Worm (Caenorhabditis elegans) whole organism, L2 larva: ENCODE results near the gene lron-2.

Source experiments
- C34F6.9 ChIP-seq: fragments of 150-350 bp; optimal IDR thresholded peaks from 2 replicates; lab custom pipeline; 2014; ENCODE audit warnings: missing biosample characterization, missing genetic modification characterization
- F13H6.1 ChIP-seq: sonication (generic microtip); optimal IDR thresholded peaks from 2 replicates; lab custom pipeline; 2016; ENCODE audit warnings: missing genetic modification characterization, missing compliant biosample characterization
- Y55F3AM.14 ChIP-seq: fragments of 200-800 bp; sonication (Bioruptor generic); optimal IDR thresholded peaks from 2 replicates; lab custom pipeline; 2018; ENCODE audit warnings: mild to moderate bottlenecking, missing genetic modification characterization, missing compliant biosample characterization
- alr-1 ChIP-seq: fragments of 150-350 bp; optimal IDR thresholded peaks from 2 replicates; lab custom pipeline; 2014; ENCODE audit warnings: missing biosample characterization, missing genetic modification characterization
- aly-2 ChIP-seq: fragments of 150-350 bp; optimal IDR thresholded peaks from 2 replicates; lab custom pipeline; 2014; ENCODE audit warnings: missing biosample characterization, missing genetic modification characterization
- ama-1 ChIP-seq: fragments of 150-350 bp; optimal IDR thresholded peaks from 2 replicates; lab custom pipeline; 2018; ENCODE audit warnings: inconsistent platforms
- blmp-1 ChIP-seq: sonication (generic microtip); optimal IDR thresholded peaks from 2 replicates; lab custom pipeline; 2017; ENCODE audit warnings: missing genetic modification characterization, mild to moderate bottlenecking, missing compliant biosample characterization, antibody characterized with exemption, moderate library complexity; ENCODE audit not compliant: insufficient read depth
- ceh-16 ChIP-seq: fragments of 150-350 bp; optimal IDR thresholded peaks from 2 replicates; lab custom pipeline; 2014; ENCODE audit warnings: missing biosample characterization, missing genetic modification characterization
- ceh-82 ChIP-seq: fragments of 150-350 bp; optimal IDR thresholded peaks from 2 replicates; lab custom pipeline; 2014; ENCODE audit warnings: missing biosample characterization, missing genetic modification characterization
- dmd-4 ChIP-seq: sonication (generic microtip); optimal IDR thresholded peaks from 2 replicates; lab custom pipeline; 2017; ENCODE audit warnings: missing biosample characterization, missing genetic modification characterization
- elt-1 ChIP-seq: fragments of 150-350 bp; optimal IDR thresholded peaks from 2 replicates; lab custom pipeline; 2014; ENCODE audit warnings: missing biosample characterization, missing genetic modification characterization
- elt-3 ChIP-seq: sonication (generic microtip); optimal IDR thresholded peaks from 2 replicates; lab custom pipeline; 2017; ENCODE audit warnings: missing biosample characterization, missing genetic modification characterization
- fos-1 ChIP-seq: fragments of 150-350 bp; optimal IDR thresholded peaks from 2 replicates; lab custom pipeline; 2014; ENCODE audit warnings: missing biosample characterization, missing genetic modification characterization
- gmeb-1 ChIP-seq: fragments of 150-350 bp; optimal IDR thresholded peaks from 2 replicates; lab custom pipeline; 2014; ENCODE audit warnings: missing biosample characterization, missing genetic modification characterization
- lin-11 ChIP-seq: fragments of 150-350 bp; sonication (generic microtip); optimal IDR thresholded peaks from 2 replicates; lab custom pipeline; 2014; ENCODE audit warnings: missing biosample characterization, missing genetic modification characterization, inconsistent platforms, mixed read lengths
- lin-13 ChIP-seq: fragments of 150-350 bp; optimal IDR thresholded peaks from 2 replicates; lab custom pipeline; 2014; ENCODE audit warnings: missing biosample characterization, missing genetic modification reagents, missing genetic modification characterization
- lin-39 ChIP-seq: fragments of 150-350 bp; optimal IDR thresholded peaks from 2 replicates; lab custom pipeline; 2014; ENCODE audit warnings: missing biosample characterization, missing genetic modification reagents, missing genetic modification characterization
- lsy-2 ChIP-seq, 2 experiments: fragments of 150-350 bp in 1 of 2; sonication (generic microtip) in 1 of 2; optimal IDR thresholded peaks; 2 replicates each; lab custom pipeline; 2014 to 2017; ENCODE audit warnings: missing biosample characterization in 2 of 2, missing genetic modification characterization in 2 of 2
- mab-5 ChIP-seq: fragments of 150-350 bp; optimal IDR thresholded peaks from 2 replicates; lab custom pipeline; 2014; ENCODE audit warnings: missing biosample characterization, missing genetic modification characterization
- mbf-1 ChIP-seq: sonication (generic microtip); optimal IDR thresholded peaks from 2 replicates; lab custom pipeline; 2017; ENCODE audit warnings: missing biosample characterization, missing genetic modification characterization
- mdl-1 ChIP-seq, 2 experiments: fragments of 150-350 bp in 1 of 2; sonication (generic microtip) in 1 of 2; optimal IDR thresholded peaks; 2 replicates each; lab custom pipeline; 2017; ENCODE audit warnings: missing biosample characterization in 2 of 2, missing genetic modification characterization in 2 of 2
- nhr-11 ChIP-seq: fragments of 150-350 bp; optimal IDR thresholded peaks from 2 replicates; lab custom pipeline; 2014; ENCODE audit warnings: missing biosample characterization, missing genetic modification characterization
- nhr-12 ChIP-seq: fragments of 150-350 bp; optimal IDR thresholded peaks from 2 replicates; lab custom pipeline; 2014; ENCODE audit warnings: missing biosample characterization, missing genetic modification characterization
- nhr-129 ChIP-seq: fragments of 150-350 bp; optimal IDR thresholded peaks from 2 replicates; lab custom pipeline; 2014; ENCODE audit warnings: missing biosample characterization, missing genetic modification characterization
- nhr-23 ChIP-seq: fragments of 150-350 bp; optimal IDR thresholded peaks from 2 replicates; lab custom pipeline; 2014; ENCODE audit warnings: missing biosample characterization, missing genetic modification reagents, missing genetic modification characterization
- nhr-237 ChIP-seq: fragments of 150-350 bp; optimal IDR thresholded peaks from 2 replicates; lab custom pipeline; 2014; ENCODE audit warnings: missing biosample characterization, missing genetic modification characterization
- nhr-25 ChIP-seq: fragments of 150-350 bp; sonication (generic microtip); optimal IDR thresholded peaks from 3 replicates; lab custom pipeline; 2014; ENCODE audit warnings: missing biosample characterization, missing genetic modification characterization
- nhr-77 ChIP-seq: fragments of 150-350 bp; optimal IDR thresholded peaks from 2 replicates; lab custom pipeline; 2014; ENCODE audit warnings: missing biosample characterization, missing genetic modification characterization
- peb-1 ChIP-seq: fragments of 150-350 bp; optimal IDR thresholded peaks from 2 replicates; lab custom pipeline; 2014; ENCODE audit warnings: missing biosample characterization, missing genetic modification characterization
- sem-4 ChIP-seq: fragments of 150-350 bp; optimal IDR thresholded peaks from 2 replicates; lab custom pipeline; 2014; ENCODE audit warnings: missing biosample characterization, missing genetic modification reagents, missing genetic modification characterization
- sma-3 ChIP-seq: sonication (generic microtip); optimal IDR thresholded peaks from 2 replicates; lab custom pipeline; 2016; ENCODE audit warnings: missing genetic modification reagents, missing genetic modification characterization, missing compliant biosample characterization
- sma-9 ChIP-seq, 2 experiments: fragments of 150-350 bp in 1 of 2; sonication (generic microtip) in 1 of 2; optimal IDR thresholded peaks; 2 replicates each; lab custom pipeline; 2014 to 2016; ENCODE audit warnings: missing genetic modification characterization in 2 of 2, mild to moderate bottlenecking in 1 of 2, missing biosample characterization in 1 of 2, missing compliant biosample characterization in 1 of 2, missing genetic modification reagents in 1 of 2, moderate library complexity in 1 of 2
- snpc-4 ChIP-seq: fragments of 150-350 bp; optimal IDR thresholded peaks from 2 replicates; lab custom pipeline; 2014; ENCODE audit warnings: missing biosample characterization, missing genetic modification characterization
- unc-39 ChIP-seq: fragments of 150-350 bp; optimal IDR thresholded peaks from 2 replicates; lab custom pipeline; 2014; ENCODE audit warnings: missing biosample characterization, missing genetic modification characterization
- unc-55 ChIP-seq: fragments of 150-350 bp; sonication (generic microtip); optimal IDR thresholded peaks from 3 replicates; lab custom pipeline; 2014; ENCODE audit warnings: missing biosample characterization, missing genetic modification reagents, missing genetic modification characterization
- unc-62 ChIP-seq: fragments of 150-350 bp; optimal IDR thresholded peaks from 2 replicates; lab custom pipeline; 2014; ENCODE audit warnings: missing biosample characterization, missing genetic modification reagents, missing genetic modification characterization
- zag-1 ChIP-seq: fragments of 150-350 bp; optimal IDR thresholded peaks from 2 replicates; lab custom pipeline; 2014; ENCODE audit warnings: missing biosample characterization, missing genetic modification characterization

lron-2 gene

ce11 chrV:9316970-9317369 is 29.6 kb upstream of the lron-2 start:
- no peak for TF ChIP-seq fos-1 (tag; lab: Kevin White, UChicago)
- no peak for TF ChIP-seq mdl-1 (tag; optimal IDR thresholded peaks at IDR 0.05; lab: Kevin White, UChicago)
- TF ChIP-seq mab-5 (tag; lab: Kevin White, UChicago) = no peak
- no peak for TF ChIP-seq ceh-82 (tag; lab: Kevin White, UChicago)
- no peak for TF ChIP-seq alr-1
- no peak for TF ChIP-seq nhr-25 (tag; lab: Kevin White, UChicago)
- TF ChIP-seq sem-4 (tag; lab: Kevin White, UChicago) = no peak
- no peak for TF ChIP-seq lin-13 (GFP tag; lab: Kevin White, UChicago)
- no peak for TF ChIP-seq aly-2 (tag; lab: Kevin White, UChicago)
- TF ChIP-seq lin-11 (tag; lab: Kevin White, UChicago) = no peak
- no peak for TF ChIP-seq unc-55 (GFP tag; lab: Kevin White, UChicago)
- no peak for TF ChIP-seq mbf-1 (tag; lab: Kevin White, UChicago)
- no peak for TF ChIP-seq nhr-12 (tag; lab: Kevin White, UChicago)
- no peak for TF ChIP-seq sma-3 (GFP tag; lab: Kevin White, UChicago)
- TF ChIP-seq lin-39 = no peak
- TF ChIP-seq sma-9 (GFP tag; optimal IDR thresholded peaks at IDR 0.05; lab: Kevin White, UChicago) = no peak
- TF ChIP-seq sma-9 (tag; optimal IDR thresholded peaks at IDR 0.05; lab: Kevin White, UChicago) = no peak
- no peak for TF ChIP-seq F13H6.1 (tag; lab: Kevin White, UChicago)
- no peak for TF ChIP-seq elt-3 (tag; lab: Kevin White, UChicago)
- no peak for TF ChIP-seq nhr-11

ce11 chrV:9314408-9314807 is 27.0 kb upstream of the lron-2 start:
- TF ChIP-seq gmeb-1 (tag; lab: Kevin White, UChicago) (no peak), F13H6.1 (tag; lab: Kevin White, UChicago) (no peak), sma-9 (GFP tag; optimal IDR thresholded peaks at IDR 0.05; lab: Kevin White, UChicago) (no peak), sma-9 (tag; optimal IDR thresholded peaks at IDR 0.05; lab: Kevin White, UChicago) (no peak), lin-39 (no peak), ama-1 (lab: Kevin White, UChicago) (no peak), nhr-11 (no peak), snpc-4 (no peak), mdl-1 (tag; optimal IDR thresholded peaks at IDR 0.05; lab: Kevin White, UChicago) (no peak), elt-3 (tag; lab: Kevin White, UChicago) (no peak), nhr-129 (tag; lab: Kevin White, UChicago) (no peak), mab-5 (tag; lab: Kevin White, UChicago) (no peak)

- no peak for TF ChIP-seq dmd-4 (tag; lab: Kevin White, UChicago)
- TF ChIP-seq elt-1 (tag; lab: Kevin White, UChicago) = no peak
- TF ChIP-seq nhr-11 = no peak
- TF ChIP-seq ama-1 (lab: Kevin White, UChicago) = no peak
- TF ChIP-seq unc-55 (GFP tag; lab: Kevin White, UChicago) = no peak
- no peak for TF ChIP-seq Y55F3AM.14 (GFP tag; lab: Kevin White, UChicago)
- no peak for TF ChIP-seq unc-39 (tag; lab: Kevin White, UChicago)
- no peak for TF ChIP-seq lsy-2 (tag; optimal IDR thresholded peaks at IDR 0.05; lab: Kevin White, UChicago)
- TF ChIP-seq lin-39 = no peak
- TF ChIP-seq C34F6.9 = no peak
Observed at ce11 chrV:9312377-9312776, 25.0 kb upstream of the lron-2 start.

- TF ChIP-seq unc-62 (GFP tag; lab: Kevin White, UChicago) = no peak
- no peak for TF ChIP-seq mab-5 (tag; lab: Kevin White, UChicago)
- TF ChIP-seq blmp-1 (tag; lab: Kevin White, UChicago) = no peak
- TF ChIP-seq unc-55 (GFP tag; lab: Kevin White, UChicago) = no peak
- TF ChIP-seq gmeb-1 (tag; lab: Kevin White, UChicago) = no peak
- TF ChIP-seq ceh-16 = no peak
- TF ChIP-seq zag-1 (tag; lab: Kevin White, UChicago) = no peak
- TF ChIP-seq snpc-4 = no peak
- TF ChIP-seq nhr-77 (tag; lab: Kevin White, UChicago) = no peak
- no peak for TF ChIP-seq fos-1 (tag; lab: Kevin White, UChicago)
Observed at ce11 chrV:9305116-9305515, 17.8 kb upstream of the lron-2 start, which contains the start of gene F44A2.3. F44A2.3 (plus strand) TSS chrV:9305416.

- no peak for TF ChIP-seq nhr-129 (tag; lab: Kevin White, UChicago)
- TF ChIP-seq Y55F3AM.14 (GFP tag; lab: Kevin White, UChicago) = no peak
- TF ChIP-seq ceh-16 = no peak
- no peak for TF ChIP-seq mdl-1 (tag; optimal IDR thresholded peaks at IDR 0.05; lab: Kevin White, UChicago)
- no peak for TF ChIP-seq lsy-2 (tag; optimal IDR thresholded peaks at IDR 0.05; lab: Kevin White, UChicago)
- no peak for TF ChIP-seq F13H6.1 (tag; lab: Kevin White, UChicago)
- TF ChIP-seq lin-13 (GFP tag; lab: Kevin White, UChicago) = no peak
- no peak for TF ChIP-seq zag-1 (tag; lab: Kevin White, UChicago)
- no peak for TF ChIP-seq gmeb-1 (tag; lab: Kevin White, UChicago)
- TF ChIP-seq nhr-77 (tag; lab: Kevin White, UChicago) = no peak
- no peak for TF ChIP-seq nhr-23 (tag; lab: Kevin White, UChicago)
- TF ChIP-seq unc-62 (GFP tag; lab: Kevin White, UChicago) = no peak
- no peak for TF ChIP-seq nhr-237 (tag; lab: Kevin White, UChicago)
- no peak for TF ChIP-seq nhr-25 (tag; lab: Kevin White, UChicago)
- no peak for TF ChIP-seq peb-1 (tag; lab: Kevin White, UChicago)
- TF ChIP-seq sma-3 (GFP tag; lab: Kevin White, UChicago) = no peak
- no peak for TF ChIP-seq mab-5 (tag; lab: Kevin White, UChicago)
- no peak for TF ChIP-seq sma-9 (GFP tag; optimal IDR thresholded peaks at IDR 0.05; lab: Kevin White, UChicago)
- TF ChIP-seq sma-9 (tag; optimal IDR thresholded peaks at IDR 0.05; lab: Kevin White, UChicago) = no peak
Observed at ce11 chrV:9303026-9303425, 15.7 kb upstream of the lron-2 start, which contains the start of gene nhr-39. nhr-39 (plus strand) TSS chrV:9303326.
